Worm (Caenorhabditis elegans) whole organism, midembryonic: ENCODE data around the gene sri-1.

Experiments
- T22C8.4 ChIP-seq: fragments of 200-800 bp; sonication (Bioruptor generic); IDR thresholded peaks from 2 replicates; pipeline ENCODE4 v1.3.6; 2022; ENCODE audit warnings: missing genetic modification characterization, missing compliant biosample characterization
- cog-1 ChIP-seq: sonication (generic microtip); optimal IDR thresholded peaks from 2 replicates; lab custom pipeline; 2016; ENCODE audit warnings: missing genetic modification characterization, missing compliant biosample characterization
- klf-2 ChIP-seq: fragments of 200-800 bp; sonication (Bioruptor generic); conservative IDR thresholded peaks from 2 replicates; pipeline ENCODE4 v1.3.6; 2022; ENCODE audit warnings: missing genetic modification reagents, missing genetic modification characterization, missing compliant biosample characterization
- med-1 ChIP-seq: sonication (generic microtip); optimal IDR thresholded peaks from 2 replicates; lab custom pipeline; 2017; ENCODE audit warnings: missing genetic modification characterization, mild to moderate bottlenecking, missing compliant biosample characterization, antibody characterized with exemption, missing genetic modification reagents; ENCODE audit not compliant: insufficient read depth
- ref-1 ChIP-seq: fragments of 200-800 bp; sonication (Bioruptor generic); conservative IDR thresholded peaks from 2 replicates; pipeline ENCODE4 v1.3.6; 2022; ENCODE audit warnings: missing genetic modification reagents, missing genetic modification characterization, missing compliant biosample characterization
- tab-1 ChIP-seq: fragments of 200-800 bp; sonication (Bioruptor generic); IDR thresholded peaks from 2 replicates; pipeline ENCODE4 v1.3.6; 2022; ENCODE audit warnings: missing genetic modification characterization, missing compliant biosample characterization

- TF ChIP-seq tab-1 = no peak
- TF ChIP-seq med-1 (GFP tag; lab: Kevin White, UChicago) = no peak
- no peak for TF ChIP-seq T22C8.4
- TF ChIP-seq cog-1 (tag; lab: Kevin White, UChicago) = no peak
- no peak for TF ChIP-seq klf-2 (GFP tag; lab: Robert Waterston, UW)
- no peak for TF ChIP-seq ref-1 (GFP tag; lab: Robert Waterston, UW)
Measured at ce11 chrV:15943125-15943524, 24.3 kb downstream of the sri-1 start, which contains the start of gene srw-53.
